Worm (Caenorhabditis elegans) whole organism, L3 larva: ENCODE data around the gene F49F1.10.

Source experiments
- aly-2 ChIP-seq: fragments of 150-350 bp; optimal IDR thresholded peaks from 2 replicates; lab custom pipeline; 2014; ENCODE audit warnings: missing biosample characterization, missing genetic modification characterization
- ama-1 ChIP-seq: fragments of 150-350 bp; optimal IDR thresholded peaks from 2 replicates; lab custom pipeline; 2018
- ceh-16 ChIP-seq: sonication (generic microtip); optimal IDR thresholded peaks from 2 replicates; lab custom pipeline; 2017; ENCODE audit warnings: missing biosample characterization, missing genetic modification characterization
- elt-2 ChIP-seq: sonication (generic microtip); optimal IDR thresholded peaks from 2 replicates; lab custom pipeline; 2016; ENCODE audit warnings: missing genetic modification reagents, mild to moderate bottlenecking, missing genetic modification characterization, missing compliant biosample characterization
- jun-1 ChIP-seq: fragments of 150-350 bp; optimal IDR thresholded peaks from 2 replicates; lab custom pipeline; 2014; ENCODE audit warnings: missing biosample characterization, missing genetic modification reagents, missing genetic modification characterization
- lin-15B ChIP-seq: fragments of 150-350 bp; optimal IDR thresholded peaks from 2 replicates; lab custom pipeline; 2014; ENCODE audit warnings: missing biosample characterization, missing genetic modification characterization
- nfya-1 ChIP-seq: sonication (generic microtip); optimal IDR thresholded peaks from 2 replicates; lab custom pipeline; 2017; ENCODE audit warnings: missing genetic modification characterization, mild to moderate bottlenecking, missing compliant biosample characterization, antibody characterized with exemption, moderate library complexity; ENCODE audit not compliant: insufficient read depth
- nhr-11 ChIP-seq: fragments of 150-350 bp; optimal IDR thresholded peaks from 2 replicates; lab custom pipeline; 2014; ENCODE audit warnings: missing biosample characterization, missing genetic modification characterization
- nhr-237 ChIP-seq: fragments of 150-350 bp; optimal IDR thresholded peaks from 2 replicates; lab custom pipeline; 2014; ENCODE audit warnings: missing biosample characterization, missing genetic modification characterization
- nhr-25 ChIP-seq: sonication (generic microtip); optimal IDR thresholded peaks from 2 replicates; lab custom pipeline; 2017; ENCODE audit warnings: missing biosample characterization, missing genetic modification characterization
- nhr-76 ChIP-seq: fragments of 150-350 bp; sonication (generic microtip); optimal IDR thresholded peaks from 5 replicates; lab custom pipeline; 2014; ENCODE audit warnings: missing biosample characterization, missing genetic modification characterization
- snpc-4 ChIP-seq: fragments of 150-350 bp; optimal IDR thresholded peaks from 2 replicates; lab custom pipeline; 2014; ENCODE audit warnings: missing biosample characterization, missing genetic modification characterization
- ztf-4 ChIP-seq: fragments of 150-350 bp; optimal IDR thresholded peaks from 2 replicates; lab custom pipeline; 2014; ENCODE audit warnings: missing biosample characterization, missing genetic modification characterization

- TF ChIP-seq nhr-25 (tag; lab: Kevin White, UChicago) (no peak), elt-2 (no peak), nfya-1 (tag; lab: Kevin White, UChicago) (no peak), nhr-237 (no peak), jun-1 (tag; lab: Kevin White, UChicago) (no peak), ztf-4 (tag; lab: Kevin White, UChicago) (no peak), nhr-76 (tag; lab: Kevin White, UChicago) (no peak), lin-15B (no peak), aly-2 (no peak), ceh-16 (tag; lab: Kevin White, UChicago) (no peak), nhr-11 (tag; lab: Kevin White, UChicago) (no peak), ama-1 (lab: Kevin White, UChicago) (no peak), snpc-4 (tag; lab: Kevin White, UChicago) (no peak)
Measured at ce11 chrIV:4178424-4178823, 39.5 kb upstream of the F49F1.10 start, which contains the start of gene tsen-34.
